Worm (Caenorhabditis elegans) whole organism, L4 larva: ENCODE measurements around the gene F54C9.3.

Experiments
- ceh-82 ChIP-seq: sonication (generic microtip); optimal IDR thresholded peaks from 2 replicates; lab custom pipeline; 2017; ENCODE audit warnings: missing biosample characterization, missing genetic modification characterization
- ctbp-1 ChIP-seq: fragments of 200-800 bp; sonication (Bioruptor generic); IDR thresholded peaks from 2 replicates; pipeline ENCODE4 v1.3.6; 2022; ENCODE audit warnings: missing genetic modification reagents, missing genetic modification characterization, missing compliant biosample characterization
- duxl-1 ChIP-seq: sonication (generic microtip); optimal IDR thresholded peaks from 2 replicates; lab custom pipeline; 2016; ENCODE audit warnings: mild to moderate bottlenecking, missing genetic modification characterization, moderate library complexity, missing compliant biosample characterization; ENCODE audit not compliant: poor library complexity
- lim-7 ChIP-seq: fragments of 200-800 bp; sonication (Bioruptor generic); IDR thresholded peaks from 2 replicates; pipeline ENCODE4 v1.3.6; 2022; ENCODE audit warnings: missing genetic modification characterization, missing compliant biosample characterization
- mdl-1 ChIP-seq, 2 experiments: fragments of 150-350 bp in 1 of 2; sonication (generic microtip) in 1 of 2; optimal IDR thresholded peaks; 2 replicates each; lab custom pipeline; 2014 to 2017; ENCODE audit warnings: missing biosample characterization in 2 of 2, missing genetic modification characterization in 2 of 2
- mxl-2 ChIP-seq: fragments of 200-800 bp; sonication (Bioruptor generic); conservative IDR thresholded peaks from 2 replicates; pipeline ENCODE4 v1.3.6; 2022; ENCODE audit warnings: missing genetic modification reagents, missing genetic modification characterization, missing compliant biosample characterization
- mxl-3 ChIP-seq: fragments of 200-800 bp; sonication (Bioruptor generic); optimal IDR thresholded peaks from 2 replicates; lab custom pipeline; 2018; ENCODE audit warnings: mild to moderate bottlenecking, missing genetic modification characterization, missing compliant biosample characterization
- nhr-28 ChIP-seq: fragments of 150-350 bp; optimal IDR thresholded peaks from 2 replicates; lab custom pipeline; 2014; ENCODE audit warnings: missing biosample characterization, missing genetic modification characterization
- unc-39 ChIP-seq: sonication (generic microtip); optimal IDR thresholded peaks from 2 replicates; lab custom pipeline; 2017; ENCODE audit warnings: missing biosample characterization, missing genetic modification characterization

DNA sequence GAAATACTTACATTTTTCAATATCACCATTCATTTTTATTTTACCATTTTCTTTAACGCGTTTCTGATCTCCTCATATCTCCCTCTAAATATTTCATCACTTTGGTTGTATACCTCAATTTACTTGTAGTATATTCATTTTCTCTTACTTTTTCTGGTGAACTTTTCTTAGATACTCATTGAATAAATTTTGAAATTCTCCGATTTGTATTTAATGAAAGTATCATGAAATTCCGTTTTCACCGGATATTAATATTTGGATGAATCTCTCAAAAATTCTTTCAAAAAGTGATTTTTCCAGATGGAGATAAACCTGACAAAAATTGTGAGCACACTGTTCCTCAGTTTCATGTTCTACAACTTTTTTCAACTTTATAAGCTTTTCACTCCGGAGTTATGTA, 48.4 kb downstream of the F54C9.3 start, which contains the start of gene T13H5.8:
- TF ChIP-seq lim-7 (no peak), duxl-1 (tag; lab: Kevin White, UChicago) (no peak), mdl-1 (tag; optimal IDR thresholded peaks at IDR 0.05; lab: Kevin White, UChicago) (no peak), unc-39 (tag; lab: Kevin White, UChicago) (no peak), mxl-3 (no peak), nhr-28 (tag; lab: Kevin White, UChicago) (no peak), ctbp-1 (GFP tag; lab: Robert Waterston, UW) (no peak), mxl-2 (GFP tag; lab: Robert Waterston, UW) (no peak), ceh-82 (tag; lab: Kevin White, UChicago) (no peak)
